Worm (Caenorhabditis elegans): ENCODE results near the gene str-155.

DNA sequence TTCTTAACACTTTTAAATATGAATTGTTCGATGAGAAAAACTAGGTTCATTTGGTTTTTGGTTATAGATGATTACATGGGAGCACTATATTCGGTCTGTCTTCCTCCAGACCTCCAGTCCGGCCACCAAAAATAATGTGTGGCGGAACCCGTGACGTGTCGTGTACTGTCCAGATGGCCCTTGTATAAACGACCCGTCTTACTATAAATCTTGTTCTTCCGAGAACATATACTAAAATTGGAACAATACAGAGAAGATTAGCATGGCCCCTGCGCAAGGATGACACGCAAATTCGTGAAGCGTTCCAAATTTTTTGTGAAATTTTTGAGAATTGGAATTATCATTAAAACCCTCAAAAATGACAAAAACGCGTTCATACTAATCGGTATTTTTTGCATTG lies 49.2 kb upstream of the str-155 start:
- TF ChIP-seq dpl-1 (GFP tag; optimal IDR thresholded peaks at IDR 0.05) (no peak), lin-35 (GFP tag; optimal IDR thresholded peaks at IDR 0.05) (no peak), fos-1 (tag; optimal IDR thresholded peaks at IDR 0.05) (no peak), skn-1 (tag; optimal IDR thresholded peaks at IDR 0.05) (no peak)
